Worm (Caenorhabditis elegans): Measurements from ENCODE around the gene txt-9.

- TF ChIP-seq ceh-28 (tag; optimal IDR thresholded peaks at IDR 0.05), result no peak
- TF ChIP-seq pqm-1 (tag; optimal IDR thresholded peaks at IDR 0.05), result no peak
- no peak for TF ChIP-seq nhr-237 (tag; optimal IDR thresholded peaks at IDR 0.05)
Measured at ce11 chrII:5040631-5041156, 44.9 kb upstream of the txt-9 start, which contains the start of gene F33G12.7.

Data from whole organism, L4 larva.